Fruit fly (Drosophila melanogaster) whole organism, embryonic: ENCODE results near the gene Prim1.

ENCODE experiments used
- ATbp ChIP-seq: fragments of 200-800 bp; sonication (Bioruptor generic); optimal IDR thresholded peaks from 2 replicates; lab custom pipeline; 2017; ENCODE audit warnings: missing biosample characterization, mild to moderate bottlenecking, missing genetic modification characterization, missing genetic modification reagents
- Adf1 ChIP-seq: fragments of 200-800 bp; sonication (Bioruptor generic); IDR thresholded peaks from 2 replicates; pipeline ENCODE4 v1.3.6; 2022; ENCODE audit warnings: missing biosample characterization, missing genetic modification characterization
- Atf-2 ChIP-seq: fragments of 200-800 bp; sonication (Bioruptor generic); optimal IDR thresholded peaks from 2 replicates; lab custom pipeline; 2016; ENCODE audit warnings: missing biosample characterization, missing genetic modification characterization
- CG1024 ChIP-seq: fragments of 200-800 bp; sonication (Bioruptor generic); IDR thresholded peaks from 2 replicates; pipeline ENCODE4 v1.3.6; 2022; ENCODE audit warnings: missing biosample characterization, missing genetic modification characterization
- CG10321 ChIP-seq: fragments of 200-800 bp; sonication (Bioruptor generic); IDR thresholded peaks from 2 replicates; pipeline ENCODE4 v1.3.6; 2022; ENCODE audit warnings: missing biosample characterization, missing genetic modification characterization
- CG10366 ChIP-seq: fragments of 200-800 bp; sonication (Bioruptor generic); IDR thresholded peaks from 2 replicates; pipeline ENCODE4 v1.3.6; 2022; ENCODE audit warnings: missing biosample characterization, missing genetic modification characterization
- CG10431 ChIP-seq: fragments of 200-800 bp; sonication (Bioruptor generic); optimal IDR thresholded peaks from 3 replicates; lab custom pipeline; 2018; ENCODE audit warnings: missing biosample characterization, mild to moderate bottlenecking, missing genetic modification characterization
- CG11247 ChIP-seq: fragments of 200-800 bp; sonication (Bioruptor generic); IDR thresholded peaks from 2 replicates; pipeline ENCODE4 v1.3.6; 2022; ENCODE audit warnings: missing biosample characterization, missing genetic modification characterization
- CG12071 ChIP-seq: fragments of 200-800 bp; sonication (Bioruptor generic); optimal IDR thresholded peaks from 3 replicates; lab custom pipeline; 2018; ENCODE audit warnings: missing biosample characterization, mild to moderate bottlenecking, missing genetic modification characterization
- CG12299 ChIP-seq: fragments of 200-800 bp; sonication (Bioruptor generic); optimal IDR thresholded peaks from 2 replicates; lab custom pipeline; 2018; ENCODE audit warnings: missing biosample characterization, mild to moderate bottlenecking, missing genetic modification characterization
- CG15479 ChIP-seq: fragments of 200-800 bp; sonication (Bioruptor generic); optimal IDR thresholded peaks from 3 replicates; lab custom pipeline; 2019; ENCODE audit warnings: missing biosample characterization, mild to moderate bottlenecking, missing genetic modification characterization, moderate library complexity
- CG18262 ChIP-seq: fragments of 200-800 bp; optimal IDR thresholded peaks from 3 replicates; lab custom pipeline; 2019; ENCODE audit warnings: missing biosample characterization, mild to moderate bottlenecking, missing genetic modification characterization, moderate library complexity
- CG18599 ChIP-seq: fragments of 200-800 bp; sonication (Bioruptor generic); optimal IDR thresholded peaks from 3 replicates; lab custom pipeline; 2017; ENCODE audit warnings: missing biosample characterization, missing genetic modification characterization, mild to moderate bottlenecking, moderate library complexity, missing genetic modification reagents
- CG31224 ChIP-seq: fragments of 200-800 bp; sonication (Bioruptor generic); IDR thresholded peaks from 2 replicates; pipeline ENCODE4 v1.3.6; 2022; ENCODE audit warnings: missing biosample characterization, missing genetic modification characterization
- CG32772 ChIP-seq: fragments of 200-800 bp; sonication (Bioruptor generic); IDR thresholded peaks from 2 replicates; pipeline ENCODE4 v1.3.6; 2022; ENCODE audit warnings: missing biosample characterization, missing genetic modification characterization
- CG6272 ChIP-seq: fragments of 200-800 bp; sonication (Bioruptor generic); IDR thresholded peaks from 2 replicates; pipeline ENCODE4 v1.3.6; 2022; ENCODE audit warnings: missing biosample characterization, missing genetic modification characterization
- CG6689 ChIP-seq: fragments of 200-800 bp; sonication (Bioruptor generic); IDR thresholded peaks from 2 replicates; pipeline ENCODE4 v1.3.6; 2022; ENCODE audit warnings: missing biosample characterization, missing genetic modification characterization
- CG6765 ChIP-seq: fragments of 200-800 bp; sonication (Bioruptor generic); optimal IDR thresholded peaks from 3 replicates; lab custom pipeline; 2017; ENCODE audit warnings: missing biosample characterization, mild to moderate bottlenecking, missing genetic modification characterization
- CG8924 ChIP-seq: fragments of 200-800 bp; optimal IDR thresholded peaks from 3 replicates; lab custom pipeline; 2019; ENCODE audit warnings: missing biosample characterization, mild to moderate bottlenecking, missing genetic modification characterization, moderate library complexity
- D19A ChIP-seq: fragments of 200-800 bp; optimal IDR thresholded peaks from 3 replicates; lab custom pipeline; 2019; ENCODE audit warnings: missing biosample characterization, mild to moderate bottlenecking, missing genetic modification characterization, moderate library complexity
- Doc3 ChIP-seq: fragments of 200-800 bp; sonication (Bioruptor generic); IDR thresholded peaks from 3 replicates; pipeline ENCODE4 v1.3.6; 2022; ENCODE audit warnings: missing biosample characterization, missing genetic modification characterization; ENCODE audit not compliant: partially characterized antibody
- HHEX ChIP-seq: fragments of 200-800 bp; sonication (Bioruptor generic); optimal IDR thresholded peaks from 3 replicates; lab custom pipeline; 2017; ENCODE audit warnings: missing biosample characterization, mild to moderate bottlenecking, missing genetic modification characterization, missing genetic modification reagents
- Lpt ChIP-seq: fragments of >200 bp; optimal IDR thresholded peaks from 2 replicates; lab custom pipeline; 2018; ENCODE audit warnings: missing biosample characterization, missing genetic modification characterization
- Med ChIP-seq: fragments of 200-800 bp; sonication (Bioruptor generic); peaks from one replicate; lab custom pipeline; 2016; ENCODE audit warnings: missing biosample characterization, missing genetic modification characterization, mild to moderate bottlenecking, inconsistent platforms, moderate library complexity
- NfI ChIP-seq: fragments of 200-800 bp; sonication (Bioruptor generic); optimal IDR thresholded peaks from 3 replicates; lab custom pipeline; 2018; ENCODE audit warnings: missing biosample characterization, mild to moderate bottlenecking, missing genetic modification characterization, moderate library complexity
- Opbp ChIP-seq: fragments of 200-800 bp; sonication (Bioruptor generic); IDR thresholded peaks from 3 replicates; pipeline ENCODE4 v1.3.6; 2022; ENCODE audit warnings: missing biosample characterization, missing genetic modification characterization; ENCODE audit not compliant: partially characterized antibody
- PHDP ChIP-seq: fragments of 200-800 bp; sonication (Bioruptor generic); optimal IDR thresholded peaks from 3 replicates; lab custom pipeline; 2018; ENCODE audit warnings: missing biosample characterization, mild to moderate bottlenecking, missing genetic modification characterization, moderate library complexity
- Rfx ChIP-seq: fragments of 200-800 bp; sonication (Bioruptor generic); IDR thresholded peaks from 2 replicates; pipeline ENCODE4 v1.3.6; 2022; ENCODE audit warnings: missing biosample characterization, missing genetic modification characterization
- Vsx1 ChIP-seq: fragments of 200-800 bp; sonication (Bioruptor generic); optimal IDR thresholded peaks from 2 replicates; lab custom pipeline; 2017; ENCODE audit warnings: missing biosample characterization, mild to moderate bottlenecking, missing genetic modification characterization, missing genetic modification reagents
- Xrp1 ChIP-seq: fragments of 200-800 bp; sonication (Bioruptor generic); IDR thresholded peaks from 2 replicates; pipeline ENCODE4 v1.3.6; 2022; ENCODE audit warnings: missing biosample characterization, missing genetic modification characterization
- ap ChIP-seq: fragments of 200-800 bp; sonication (Bioruptor generic); IDR thresholded peaks from 2 replicates; pipeline ENCODE4 v1.3.6; 2022; ENCODE audit warnings: missing biosample characterization, missing genetic modification characterization
- ase ChIP-seq: fragments of 200-800 bp; sonication (Bioruptor generic); IDR thresholded peaks from 3 replicates; pipeline ENCODE4 v1.3.6; 2022; ENCODE audit warnings: missing biosample characterization, missing genetic modification characterization
- bcd ChIP-seq: fragments of 200-800 bp; sonication (Bioruptor generic); optimal IDR thresholded peaks from 2 replicates; lab custom pipeline; 2017; ENCODE audit warnings: missing biosample characterization, mild to moderate bottlenecking, missing genetic modification characterization
- bsh ChIP-seq, 2 experiments: fragments of 200-800 bp; sonication (Bioruptor generic); optimal IDR thresholded peaks; 2 replicates each; lab custom pipeline; 2017 to 2018; ENCODE audit warnings: mild to moderate bottlenecking in 2 of 2, missing biosample characterization in 2 of 2, missing genetic modification characterization in 2 of 2, moderate library complexity in 1 of 2
- ci ChIP-seq: fragments of 200-800 bp; sonication (Bioruptor generic); IDR thresholded peaks from 3 replicates; pipeline ENCODE4 v1.3.6; 2022; ENCODE audit warnings: missing biosample characterization, missing genetic modification characterization
- crp ChIP-seq, 2 experiments: fragments of 200-800 bp; sonication (Bioruptor generic); optimal IDR thresholded peaks; 2 replicates in 1 of 2; 3 replicates in 1 of 2; lab custom pipeline; 2017; ENCODE audit warnings: missing biosample characterization in 2 of 2, missing genetic modification characterization in 2 of 2, mild to moderate bottlenecking in 1 of 2, moderate library complexity in 1 of 2
- cwo ChIP-seq: fragments of 200-800 bp; sonication (Bioruptor generic); optimal IDR thresholded peaks from 3 replicates; lab custom pipeline; 2017; ENCODE audit warnings: missing biosample characterization, missing genetic modification characterization, mild to moderate bottlenecking, moderate library complexity, missing genetic modification reagents
- da ChIP-seq: fragments of 200-800 bp; sonication (Bioruptor generic); optimal IDR thresholded peaks from 2 replicates; lab custom pipeline; 2016; ENCODE audit warnings: missing biosample characterization, missing genetic modification characterization
- dan ChIP-seq: fragments of 200-800 bp; sonication (Bioruptor generic); IDR thresholded peaks from 2 replicates; pipeline ENCODE4 v1.3.6; 2022; ENCODE audit warnings: missing biosample characterization, missing genetic modification characterization
- dpn ChIP-seq, 2 experiments: fragments of 200-800 bp; sonication (Bioruptor generic); optimal IDR thresholded peaks; 3 replicates each; lab custom pipeline; 2016; ENCODE audit warnings: missing biosample characterization in 2 of 2, missing genetic modification characterization in 2 of 2
- ems ChIP-seq: fragments of 200-800 bp; sonication (Bioruptor generic); optimal IDR thresholded peaks from 3 replicates; lab custom pipeline; 2016; ENCODE audit warnings: missing biosample characterization, missing genetic modification characterization
- hkb ChIP-seq, 2 experiments: fragments of 200-800 bp in 1 of 2; fragments of >200 bp in 1 of 2; sonication (Bioruptor generic) in 1 of 2; IDR thresholded peaks in 1 of 2; optimal IDR thresholded peaks in 1 of 2; 2 replicates each; pipeline versions ENCODE4 v1.3.6 to Lab custom; 2017 to 2022; ENCODE audit warnings: missing biosample characterization in 1 of 2, missing genetic modification characterization in 1 of 2
- luna ChIP-seq: fragments of 200-800 bp; sonication (Bioruptor generic); optimal IDR thresholded peaks from 2 replicates; lab custom pipeline; 2016; ENCODE audit warnings: missing biosample characterization, missing genetic modification characterization
- pfk ChIP-seq: fragments of 200-800 bp; sonication (Bioruptor generic); optimal IDR thresholded peaks from 2 replicates; lab custom pipeline; 2018; ENCODE audit warnings: missing biosample characterization, mild to moderate bottlenecking, missing genetic modification characterization, moderate library complexity
- sd ChIP-seq: fragments of 200-800 bp; sonication (Bioruptor generic); optimal IDR thresholded peaks from 3 replicates; lab custom pipeline; 2018; ENCODE audit warnings: missing biosample characterization, mild to moderate bottlenecking, missing genetic modification characterization, moderate library complexity
- seq ChIP-seq: fragments of 200-800 bp; sonication (Bioruptor generic); IDR thresholded peaks from 2 replicates; pipeline ENCODE4 v1.3.6; 2022; ENCODE audit warnings: missing biosample characterization, missing genetic modification characterization
- slou ChIP-seq: fragments of 200-800 bp; sonication (Bioruptor generic); optimal IDR thresholded peaks from 3 replicates; lab custom pipeline; 2016; ENCODE audit warnings: missing biosample characterization, missing genetic modification characterization
- vfl ChIP-seq: fragments of 200-800 bp; sonication (Bioruptor generic); optimal IDR thresholded peaks from 2 replicates; lab custom pipeline; 2016; ENCODE audit warnings: missing biosample characterization, missing genetic modification characterization
- wek ChIP-seq: fragments of 200-800 bp; sonication (Bioruptor generic); optimal IDR thresholded peaks from 3 replicates; lab custom pipeline; 2018; ENCODE audit warnings: missing biosample characterization, mild to moderate bottlenecking, missing genetic modification characterization, moderate library complexity
- zen2 ChIP-seq: fragments of 200-800 bp; sonication (Bioruptor generic); IDR thresholded peaks from 3 replicates; pipeline ENCODE4 v1.3.6; 2022; ENCODE audit warnings: missing biosample characterization, missing genetic modification characterization; ENCODE audit not compliant: partially characterized antibody

The Prim1 gene

dm6 chr3L:8347346-8347745 is 7.2 kb downstream of the Prim1 start (continued):
- 0 out of 2 replicates have a peak, but pooled peaks have one; percentile 11 for TF ChIP-seq CG31224 (GFP tag; lab: Robert Waterston, UW)
- TF ChIP-seq PHDP (tag; lab: Kevin White, UChicago) = no peak
- peak; percentile 58 for TF ChIP-seq Xrp1 (GFP tag; lab: Robert Waterston, UW)
- peak; percentile 81 for TF ChIP-seq Med (GFP tag; lab: Kevin White, UChicago)
- TF ChIP-seq dpn (GFP tag; optimal IDR thresholded peaks at IDR 0.05; lab: Kevin White, UChicago) = peak in 1 of 2 experiments; percentile 9
- TF ChIP-seq CG11247 (GFP tag; lab: Robert Waterston, UW) = peak; percentile 47; the same call in 1 of the 2 replicates
- TF ChIP-seq zen2 (GFP tag; lab: Robert Waterston, UW) = no peak
- TF ChIP-seq NfI (GFP tag; lab: Kevin White, UChicago) = no peak
- TF ChIP-seq CG6765 = peak; percentile 51
- TF ChIP-seq Rfx (GFP tag; lab: Robert Waterston, UW) = peak; percentile 51; the same call in 1 of the 2 replicates
- TF ChIP-seq HHEX = peak; percentile 51
- no peak for TF ChIP-seq hkb (optimal IDR thresholded peaks at IDR 0.05; lab: Kevin White, UChicago)
- peak; percentile 75 for TF ChIP-seq hkb (GFP tag; IDR thresholded peaks at IDR 0.05; lab: Robert Waterston, UW)
- TF ChIP-seq ATbp (GFP tag; lab: Kevin White, UChicago) = peak; percentile 86
- no peak for TF ChIP-seq dan (GFP tag; lab: Robert Waterston, UW)
- TF ChIP-seq slou (GFP tag; lab: Kevin White, UChicago) = no peak
- TF ChIP-seq ap (GFP tag; lab: Robert Waterston, UW) = no peak
- no peak for TF ChIP-seq crp (GFP tag; optimal IDR thresholded peaks at IDR 0.05; lab: Kevin White, UChicago)
- TF ChIP-seq Adf1 = peak; percentile 9; the same call in 1 of the 2 replicates
- no peak for TF ChIP-seq Atf-2 (GFP tag; lab: Kevin White, UChicago)
- TF ChIP-seq ase (GFP tag; lab: Robert Waterston, UW) = peak; percentile 37; the same call in 1 of the 3 replicates
- no peak for TF ChIP-seq ems
- no peak for TF ChIP-seq Opbp (GFP tag; lab: Robert Waterston, UW)
- no peak for TF ChIP-seq D19A (tag; lab: Kevin White, UChicago)
- no peak for TF ChIP-seq CG8924 (tag; lab: Kevin White, UChicago)
- TF ChIP-seq bsh (GFP tag; optimal IDR thresholded peaks at IDR 0.05; lab: Kevin White, UChicago) = peak in 1 of 2 experiments; percentile 22
- peak; percentile 73 for TF ChIP-seq wek (GFP tag; lab: Kevin White, UChicago)
- peak; percentile 11 for TF ChIP-seq cwo (GFP tag; lab: Kevin White, UChicago)
- TF ChIP-seq CG15479 (GFP tag; lab: Kevin White, UChicago) = no peak
- TF ChIP-seq vfl (GFP tag; lab: Kevin White, UChicago) = no peak
- no peak for TF ChIP-seq CG10366 (GFP tag; lab: Robert Waterston, UW)
- peak; percentile 7 for TF ChIP-seq CG12299 (tag; lab: Kevin White, UChicago)
- TF ChIP-seq Lpt (GFP tag; lab: Kevin White, UChicago) = no peak
- TF ChIP-seq sd (tag; lab: Kevin White, UChicago) = no peak
- peak; percentile 20 for TF ChIP-seq bcd
- no peak for TF ChIP-seq CG10431 (GFP tag; lab: Kevin White, UChicago)
- peak; percentile 22 for TF ChIP-seq pfk
- peak; percentile 39; the same call in 1 of the 2 replicates for TF ChIP-seq CG1024 (GFP tag; lab: Robert Waterston, UW)
- no peak for TF ChIP-seq Doc3 (GFP tag; lab: Robert Waterston, UW)
- TF ChIP-seq luna (GFP tag; lab: Kevin White, UChicago) = no peak
- no peak for TF ChIP-seq CG32772
- no peak for TF ChIP-seq CG6689 (GFP tag; lab: Robert Waterston, UW)
- peak; percentile 51 for TF ChIP-seq CG18599
- no peak for TF ChIP-seq CG6272 (GFP tag; lab: Robert Waterston, UW)
- TF ChIP-seq seq (GFP tag; lab: Robert Waterston, UW) = peak; percentile 50; the same call in 1 of the 2 replicates
- TF ChIP-seq CG12071 (GFP tag; lab: Kevin White, UChicago) = peak; percentile 64
- TF ChIP-seq Vsx1 (GFP tag; lab: Kevin White, UChicago) = no peak
- peak; percentile 71; the same call in 2 of the 3 replicates for TF ChIP-seq ci (GFP tag; lab: Robert Waterston, UW)
- TF ChIP-seq CG18262 (tag; lab: Kevin White, UChicago) = no peak
- TF ChIP-seq CG10321 (GFP tag; lab: Robert Waterston, UW) = no peak
- TF ChIP-seq da (GFP tag; lab: Kevin White, UChicago) = peak; percentile 28
